Fruit fly (Drosophila melanogaster): ENCODE measurements around the gene noi.

The noi gene

DNA sequence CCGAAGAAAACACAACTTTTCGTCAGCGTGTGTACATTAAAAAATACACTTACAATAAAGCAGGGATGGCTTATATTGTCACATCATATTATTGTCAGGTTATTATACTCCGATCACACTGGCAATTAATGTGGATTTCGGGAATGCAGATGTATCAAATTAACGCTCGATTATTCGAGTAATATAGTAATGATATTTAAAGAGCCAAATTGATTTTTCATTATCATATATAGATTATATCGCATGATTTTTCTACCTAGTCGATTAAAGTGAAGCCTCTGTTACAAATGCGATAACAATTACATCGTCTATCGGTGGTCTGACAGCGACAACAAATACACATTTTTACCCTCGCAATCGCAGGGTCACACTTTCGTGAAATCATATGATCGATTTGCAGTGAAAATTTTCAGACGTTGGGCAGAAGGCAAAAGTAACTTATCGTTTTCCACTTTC lies at the start of gene noi, which contains the start of gene Vha26 (continued):
- TF ChIP-seq CG1233 (GFP tag; optimal IDR thresholded peaks at IDR 0.05): no peak
- no peak for TF ChIP-seq HmgD (GFP tag; optimal IDR thresholded peaks at IDR 0.05)
- no peak for TF ChIP-seq CG15269 (tag; optimal IDR thresholded peaks at IDR 0.05)
- no peak for TF ChIP-seq tx (GFP tag; optimal IDR thresholded peaks at IDR 0.05)
- no peak for TF ChIP-seq bcd (GFP tag; optimal IDR thresholded peaks at IDR 0.05)
- peak; percentile 37 for TF ChIP-seq CG18262 (tag; optimal IDR thresholded peaks at IDR 0.05)
- peak; percentile 45; the same call in 1 of the 2 replicates for TF ChIP-seq CG3847 (GFP tag; IDR thresholded peaks at IDR 0.05)
- no peak for TF ChIP-seq aop (GFP tag; IDR thresholded peaks at IDR 0.05)
- TF ChIP-seq bowl (GFP tag; IDR thresholded peaks at IDR 0.05): no peak
- TF ChIP-seq sug (tag; optimal IDR thresholded peaks at IDR 0.05): peak; percentile 63
- peak; percentile 45 for TF ChIP-seq twi (tag; optimal IDR thresholded peaks at IDR 0.05)
- no peak for TF ChIP-seq NC2β (GFP tag; optimal IDR thresholded peaks at IDR 0.05)
- peak; percentile 20 for TF ChIP-seq CG18619 (GFP tag; optimal IDR thresholded peaks at IDR 0.05)
- TF ChIP-seq D19B (GFP tag; optimal IDR thresholded peaks at IDR 0.05): no peak
- no peak for TF ChIP-seq Six4 (GFP tag; optimal IDR thresholded peaks at IDR 0.05)
- TF ChIP-seq CG7839 (tag; optimal IDR thresholded peaks at IDR 0.05): no peak
- peak; percentile 98 for TF ChIP-seq ssp (GFP tag; IDR thresholded peaks at IDR 0.05)
- TF ChIP-seq CG16779 (GFP tag; IDR thresholded peaks at IDR 0.05): no peak
- no peak for TF ChIP-seq jigr1 (GFP tag; IDR thresholded peaks at IDR 0.05)
- TF ChIP-seq CG9817 (tag; optimal IDR thresholded peaks at IDR 0.05): no peak
- no peak for TF ChIP-seq CG32772 (GFP tag; IDR thresholded peaks at IDR 0.05)
- no peak for TF ChIP-seq CG17568 (GFP tag; optimal IDR thresholded peaks at IDR 0.05)
- peak; percentile 29 for TF ChIP-seq Dip3 (GFP tag; optimal IDR thresholded peaks at IDR 0.05)
- peak; percentile 54 for TF ChIP-seq bbx (GFP tag; IDR thresholded peaks at IDR 0.05; ENCODE audit: partially characterized antibody)
- TF ChIP-seq E2f2 (GFP tag; IDR thresholded peaks at IDR 0.05): peak; percentile 41; the same call in 1 of the 2 replicates
- TF ChIP-seq CG12942 (GFP tag; optimal IDR thresholded peaks at IDR 0.05): no peak
- TF ChIP-seq CG8089 (GFP tag; optimal IDR thresholded peaks at IDR 0.05): no peak
- no peak for TF ChIP-seq schlank (tag; optimal IDR thresholded peaks at IDR 0.05)
- TF ChIP-seq Atf-2 (GFP tag; optimal IDR thresholded peaks at IDR 0.05): no peak
- no peak for TF ChIP-seq so (GFP tag; IDR thresholded peaks at IDR 0.05)
- TF ChIP-seq CG9932 (GFP tag; IDR thresholded peaks at IDR 0.05): peak; percentile 61; the same call in 1 of the 2 replicates
- no peak for TF ChIP-seq Doc2 (GFP tag; IDR thresholded peaks at IDR 0.05)
- no peak for TF ChIP-seq CG14667 (GFP tag; IDR thresholded peaks at IDR 0.05)
- no peak for TF ChIP-seq HHEX (GFP tag; optimal IDR thresholded peaks at IDR 0.05)
- no peak for TF ChIP-seq CG6654 (GFP tag; optimal IDR thresholded peaks at IDR 0.05)
- TF ChIP-seq unpg (GFP tag; optimal IDR thresholded peaks at IDR 0.05): no peak
- TF ChIP-seq jumu (GFP tag; optimal IDR thresholded peaks at IDR 0.05): peak; percentile 6
- no peak for TF ChIP-seq CG6254 (GFP tag; optimal IDR thresholded peaks at IDR 0.05)
- TF ChIP-seq HLH3B (GFP tag; IDR thresholded peaks at IDR 0.05): no peak
- TF ChIP-seq CG17385 (GFP tag; optimal IDR thresholded peaks at IDR 0.05): no peak
- no peak for TF ChIP-seq ewg (GFP tag; optimal IDR thresholded peaks at IDR 0.05)
- peak; percentile 19 for TF ChIP-seq CG12744 (GFP tag; optimal IDR thresholded peaks at IDR 0.05)
- TF ChIP-seq Nf-YA (GFP tag; IDR thresholded peaks at IDR 0.05): no peak
- no peak for TF ChIP-seq pan (optimal IDR thresholded peaks at IDR 0.05)
- no peak for TF ChIP-seq pan (GFP tag; optimal IDR thresholded peaks at IDR 0.05 in 1 of 2, IDR thresholded peaks at IDR 0.05 in 1 of 2)
- peak; percentile 15 for TF ChIP-seq nerfin-1 (tag; optimal IDR thresholded peaks at IDR 0.05)
- 0 out of 2 replicates have a peak, but pooled peaks have one; percentile 24 for TF ChIP-seq Adf1 (GFP tag; IDR thresholded peaks at IDR 0.05)
- TF ChIP-seq CG8765 (GFP tag; IDR thresholded peaks at IDR 0.05): 0 out of 2 replicates have a peak, but pooled peaks have one; percentile 25
- peak; percentile 85 for TF ChIP-seq CG1603 (tag; optimal IDR thresholded peaks at IDR 0.05)
- TF ChIP-seq zfh2 (GFP tag; optimal IDR thresholded peaks at IDR 0.05): peak; percentile 59
- no peak for TF ChIP-seq cwo (GFP tag; optimal IDR thresholded peaks at IDR 0.05)
- peak; percentile 65 for TF ChIP-seq Scr (GFP tag; IDR thresholded peaks at IDR 0.05; ENCODE audit: partially characterized antibody)

All from whole organism, embryonic.